Worm (Caenorhabditis elegans): ENCODE measurements around the gene nep-1.

DNA sequence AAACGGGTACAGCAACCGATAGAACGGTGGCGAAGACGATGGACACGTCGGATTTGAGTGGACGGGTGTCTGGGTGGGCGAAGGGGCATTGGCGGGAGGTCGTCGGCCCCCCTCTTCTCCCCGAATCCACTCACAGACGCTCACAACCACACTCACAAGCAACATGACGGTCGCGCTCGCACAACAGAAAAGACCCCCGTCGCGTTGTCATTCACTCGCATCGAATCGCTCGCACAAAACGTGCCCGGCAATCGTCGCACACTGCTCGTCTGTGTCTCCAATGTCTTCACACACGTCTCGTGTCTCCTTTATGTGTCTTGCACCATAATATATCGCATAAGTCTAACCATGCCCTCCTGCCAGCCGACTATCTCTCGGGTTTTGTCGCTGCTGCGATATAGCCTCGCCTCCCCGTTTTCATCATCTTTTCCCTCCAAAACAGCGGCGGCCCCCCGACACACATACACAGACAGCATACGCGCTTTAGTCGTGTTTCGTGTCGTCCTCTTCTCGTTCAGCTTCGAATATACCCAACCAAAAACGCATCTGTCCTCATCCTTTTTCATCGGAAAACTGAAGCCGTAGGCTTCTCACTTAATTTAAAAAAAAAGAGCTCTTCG lies 22.8 kb downstream of the nep-1 start:
- TF ChIP-seq R02D3.7 (tag; optimal IDR thresholded peaks at IDR 0.05) (no peak), lin-39 (tag; optimal IDR thresholded peaks at IDR 0.05) (no peak), nhr-237 (tag; optimal IDR thresholded peaks at IDR 0.05) (no peak), ceh-16 (tag; optimal IDR thresholded peaks at IDR 0.05) (no peak), nhr-77 (tag; optimal IDR thresholded peaks at IDR 0.05) (peak; percentile 6), alr-1 (tag; optimal IDR thresholded peaks at IDR 0.05) (no peak), fos-1 (tag; optimal IDR thresholded peaks at IDR 0.05) (peak; percentile 88), egl-27 (tag; optimal IDR thresholded peaks at IDR 0.05) (peak; percentile 89), ztf-11 (tag; optimal IDR thresholded peaks at IDR 0.05) (no peak), sma-3 (GFP tag; optimal IDR thresholded peaks at IDR 0.05) (peak; percentile 90), nhr-25 (tag; optimal IDR thresholded peaks at IDR 0.05) (peak; percentile 89), lin-11 (tag; optimal IDR thresholded peaks at IDR 0.05) (peak; percentile 70)
